Worm (Caenorhabditis elegans) whole organism, late embryonic: ENCODE data around the gene Y39A3CL.4.

Experiments used
- F13H6.1 ChIP-seq: sonication (generic microtip); optimal IDR thresholded peaks from 2 replicates; lab custom pipeline; 2016; ENCODE audit warnings: missing genetic modification characterization, missing compliant biosample characterization
- ama-1 ChIP-seq: fragments of 150-350 bp; optimal IDR thresholded peaks from 2 replicates; lab custom pipeline; 2014
- ceh-48 ChIP-seq: sonication (generic microtip); optimal IDR thresholded peaks from 2 replicates; lab custom pipeline; 2016; ENCODE audit warnings: missing genetic modification characterization, inconsistent platforms, missing compliant biosample characterization
- dmd-4 ChIP-seq: sonication (generic microtip); optimal IDR thresholded peaks from 2 replicates; lab custom pipeline; 2016; ENCODE audit warnings: borderline replicate concordance, missing genetic modification characterization, missing compliant biosample characterization
- dve-1 ChIP-seq: sonication (generic microtip); optimal IDR thresholded peaks from 2 replicates; lab custom pipeline; 2017; ENCODE audit warnings: antibody characterized with exemption, mild to moderate bottlenecking, missing genetic modification characterization, missing compliant biosample characterization
- elt-2 ChIP-seq: sonication (generic microtip); optimal IDR thresholded peaks from 2 replicates; lab custom pipeline; 2016; ENCODE audit warnings: missing genetic modification reagents, missing genetic modification characterization, missing compliant biosample characterization
- elt-4 ChIP-seq: sonication (generic microtip); optimal IDR thresholded peaks from 2 replicates; lab custom pipeline; 2016; ENCODE audit warnings: missing genetic modification characterization, missing compliant biosample characterization
- nhr-11 ChIP-seq: fragments of 150-350 bp; optimal IDR thresholded peaks from 2 replicates; lab custom pipeline; 2014; ENCODE audit warnings: missing biosample characterization, missing genetic modification characterization
- pqm-1 ChIP-seq: sonication (generic microtip); optimal IDR thresholded peaks from 2 replicates; lab custom pipeline; 2016; ENCODE audit warnings: missing genetic modification characterization, missing compliant biosample characterization
- rnt-1 ChIP-seq: sonication (generic microtip); optimal IDR thresholded peaks from 2 replicates; lab custom pipeline; 2016; ENCODE audit warnings: missing genetic modification characterization, missing compliant biosample characterization
- sox-2 ChIP-seq: fragments of 200-800 bp; sonication (Bioruptor generic); IDR thresholded peaks from 2 replicates; pipeline ENCODE4 v1.3.6; 2022; ENCODE audit warnings: missing genetic modification reagents, missing genetic modification characterization, missing compliant biosample characterization
- sox-4 ChIP-seq: sonication (generic microtip); optimal IDR thresholded peaks from 2 replicates; lab custom pipeline; 2017; ENCODE audit warnings: mild to moderate bottlenecking, missing genetic modification characterization, inconsistent platforms, missing compliant biosample characterization
- syd-9 ChIP-seq: sonication (generic microtip); optimal IDR thresholded peaks from 2 replicates; lab custom pipeline; 2016; ENCODE audit warnings: mild to moderate bottlenecking, missing genetic modification characterization, moderate library complexity, missing compliant biosample characterization
- ttx-3 ChIP-seq: sonication (generic microtip); optimal IDR thresholded peaks from 2 replicates; lab custom pipeline; 2016; ENCODE audit warnings: missing genetic modification reagents, missing genetic modification characterization, missing compliant biosample characterization

DNA sequence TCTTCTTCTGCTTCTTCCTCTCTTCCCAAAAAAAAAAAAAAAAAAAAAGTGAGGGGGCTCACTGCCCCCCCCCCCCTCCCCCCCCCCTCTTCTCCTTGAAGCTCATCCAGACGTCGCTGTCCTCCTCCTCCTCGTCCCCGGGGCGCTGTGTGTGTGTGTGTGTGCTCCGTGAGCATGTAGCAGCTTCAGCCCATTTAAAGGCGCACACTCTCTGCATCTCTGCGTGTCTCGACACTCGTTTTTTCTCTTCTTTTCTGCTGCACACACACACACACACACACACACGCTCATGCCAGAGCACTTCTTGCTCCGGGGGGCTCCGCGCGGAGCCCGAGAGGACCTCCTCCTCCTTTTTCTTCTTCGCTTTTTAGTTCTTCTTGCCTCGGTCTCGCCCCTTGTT, 7.9 kb upstream of the Y39A3CL.4 start:
- no peak for TF ChIP-seq dve-1
- no peak for TF ChIP-seq ama-1
- TF ChIP-seq pqm-1 (tag; lab: Kevin White, UChicago) = no peak
- TF ChIP-seq rnt-1 = no peak
- no peak for TF ChIP-seq dmd-4
- no peak for TF ChIP-seq nhr-11 (tag; lab: Kevin White, UChicago)
- no peak for TF ChIP-seq sox-4
- no peak for TF ChIP-seq ttx-3 (tag; lab: Kevin White, UChicago)
- TF ChIP-seq ceh-48 (tag; lab: Kevin White, UChicago) = no peak
- TF ChIP-seq syd-9 (tag; lab: Kevin White, UChicago) = no peak
- no peak for TF ChIP-seq sox-2 (GFP tag; lab: Robert Waterston, UW)
- no peak for TF ChIP-seq elt-2 (tag; lab: Kevin White, UChicago)
- TF ChIP-seq F13H6.1 (tag; lab: Kevin White, UChicago) = no peak
- no peak for TF ChIP-seq elt-4 (tag; lab: Kevin White, UChicago)
